Worm (Caenorhabditis elegans): ENCODE results near the gene T16G12.12.
"Not testable (repeated sequence)": the region's sequence is repeated elsewhere in the genome, so short reads cannot be mapped to it uniquely, and the experiment has no call there.

Gene T16G12.12

DNA sequence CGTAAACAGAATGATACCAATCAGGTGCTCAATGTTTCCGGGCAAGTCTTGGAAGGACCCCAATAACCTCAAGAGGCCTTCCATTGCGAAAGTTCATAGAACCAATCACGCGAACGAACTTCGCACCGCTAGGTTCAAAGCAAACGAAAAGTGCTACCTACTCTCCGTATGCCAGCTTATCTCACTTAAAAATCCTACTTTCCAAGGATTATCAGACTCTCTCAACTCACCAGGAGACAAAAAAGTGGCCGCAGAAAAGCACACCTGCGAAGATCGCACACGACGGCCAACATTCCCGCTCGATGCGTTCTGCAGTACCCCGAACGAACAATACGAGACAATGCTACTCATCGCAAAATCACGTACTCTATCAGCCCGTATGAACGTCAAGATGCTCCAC lies at the start of gene T16G12.12:
T16G12.12 (plus strand) TSS at position 301 of the 400 bp plus-strand sequence.
- not testable (repeated sequence) for TF ChIP-seq unc-62 (GFP tag; optimal IDR thresholded peaks at IDR 0.05)

DNA sequence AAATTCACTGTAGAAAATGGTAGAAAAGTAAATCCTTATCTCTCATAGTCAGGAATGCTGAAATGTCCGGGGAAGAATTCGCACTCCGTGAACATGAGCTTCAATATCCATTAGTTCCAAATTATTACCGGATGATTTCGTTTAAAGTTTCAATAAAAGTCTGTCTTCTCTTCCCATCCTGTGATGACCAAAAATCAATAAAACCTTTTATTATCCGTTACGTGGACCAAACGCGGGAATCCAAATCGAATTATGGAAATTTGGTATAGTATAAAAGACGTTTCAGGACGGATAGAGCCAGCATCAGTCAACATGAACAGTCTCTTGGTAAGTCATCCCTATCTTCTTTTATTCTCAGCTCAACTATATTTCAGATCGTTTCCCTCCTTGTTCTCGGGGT lies 49.2 kb upstream of the T16G12.12 start, which contains the start of gene C05B5.11:
C05B5.11 (plus strand) TSS at position 301 of the 400 bp plus-strand sequence.
- TF ChIP-seq unc-62 (GFP tag; optimal IDR thresholded peaks at IDR 0.05): no peak

DNA sequence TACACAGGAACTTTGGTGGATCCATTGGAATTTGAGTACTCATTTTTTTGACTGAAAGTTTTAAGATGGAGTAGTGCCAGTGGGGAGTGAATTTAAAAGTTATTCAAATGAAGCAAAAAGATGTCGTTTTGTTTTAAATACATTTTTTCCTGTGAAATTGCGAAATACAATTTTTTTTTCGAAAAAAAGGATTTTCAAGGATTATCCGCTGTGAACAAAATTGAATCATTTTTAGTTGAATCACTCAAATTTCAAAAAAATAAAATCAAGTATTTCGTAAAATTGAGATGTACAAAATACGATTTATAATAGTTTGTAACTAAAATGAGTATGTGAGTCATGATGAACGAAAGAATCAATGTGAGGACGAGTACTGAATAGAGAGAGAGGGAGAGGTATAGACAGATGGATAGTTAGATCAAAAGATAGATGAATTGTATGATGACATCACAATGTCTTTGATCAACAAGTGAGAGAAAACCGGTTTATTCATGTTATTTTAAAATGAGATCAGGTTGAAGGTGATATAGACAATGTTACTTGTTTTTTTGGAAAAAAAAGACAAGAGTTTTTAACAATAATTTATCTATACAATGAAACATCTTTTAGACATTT lies 46.6 kb upstream of the T16G12.12 start, which contains the start of gene C05B5.8:
C05B5.8 (minus strand) TSS at position 51 of the 615 bp plus-strand sequence.
- no peak for TF ChIP-seq unc-62 (GFP tag; optimal IDR thresholded peaks at IDR 0.05)

DNA sequence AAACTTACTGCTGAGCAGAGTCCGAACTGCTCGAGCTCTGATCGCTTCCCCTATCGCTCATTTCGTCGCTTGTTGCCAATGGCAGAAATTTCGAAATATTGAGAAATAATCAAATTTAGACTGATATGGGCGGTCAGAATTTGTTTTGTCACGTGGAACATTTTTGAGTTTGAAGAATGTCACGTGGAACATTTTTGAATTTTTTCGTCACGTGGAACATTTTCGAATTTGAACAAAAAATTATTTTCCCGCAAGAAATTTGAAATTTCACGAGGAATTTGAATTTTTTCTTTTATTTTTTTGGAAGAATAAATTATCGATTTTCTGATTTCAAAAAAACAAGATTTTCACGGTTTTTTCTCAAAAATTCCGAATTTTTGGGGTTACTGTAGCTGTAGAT lies 43.3 kb upstream of the T16G12.12 start, which contains the start of gene fbxa-155:
fbxa-155 (minus strand) TSS at position 101 of the 400 bp plus-strand sequence.
- TF ChIP-seq unc-62 (GFP tag; optimal IDR thresholded peaks at IDR 0.05): no peak

DNA sequence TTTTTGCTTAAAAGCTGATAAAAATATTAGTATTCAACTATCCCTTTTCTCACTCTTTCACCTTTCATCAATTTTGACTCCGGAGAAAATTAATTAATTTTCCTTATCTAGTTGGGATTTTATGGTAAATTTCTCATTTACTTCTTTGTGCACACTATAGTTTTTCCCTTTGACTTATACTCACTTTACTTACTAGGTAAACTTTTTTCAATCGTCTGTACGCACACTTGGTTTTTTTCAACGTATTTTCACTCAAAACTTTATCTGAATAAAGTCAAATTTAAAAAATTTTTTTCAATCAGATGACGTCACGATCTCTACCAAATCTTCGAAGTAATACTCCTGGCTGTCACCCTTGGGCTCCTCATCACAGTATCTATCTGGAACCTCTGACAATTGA lies 41.3 kb upstream of the T16G12.12 start, which contains the start of gene C05B5.16:
C05B5.16 (plus strand) TSS at position 301 of the 400 bp plus-strand sequence.
- no peak for TF ChIP-seq unc-62 (GFP tag; optimal IDR thresholded peaks at IDR 0.05)

DNA sequence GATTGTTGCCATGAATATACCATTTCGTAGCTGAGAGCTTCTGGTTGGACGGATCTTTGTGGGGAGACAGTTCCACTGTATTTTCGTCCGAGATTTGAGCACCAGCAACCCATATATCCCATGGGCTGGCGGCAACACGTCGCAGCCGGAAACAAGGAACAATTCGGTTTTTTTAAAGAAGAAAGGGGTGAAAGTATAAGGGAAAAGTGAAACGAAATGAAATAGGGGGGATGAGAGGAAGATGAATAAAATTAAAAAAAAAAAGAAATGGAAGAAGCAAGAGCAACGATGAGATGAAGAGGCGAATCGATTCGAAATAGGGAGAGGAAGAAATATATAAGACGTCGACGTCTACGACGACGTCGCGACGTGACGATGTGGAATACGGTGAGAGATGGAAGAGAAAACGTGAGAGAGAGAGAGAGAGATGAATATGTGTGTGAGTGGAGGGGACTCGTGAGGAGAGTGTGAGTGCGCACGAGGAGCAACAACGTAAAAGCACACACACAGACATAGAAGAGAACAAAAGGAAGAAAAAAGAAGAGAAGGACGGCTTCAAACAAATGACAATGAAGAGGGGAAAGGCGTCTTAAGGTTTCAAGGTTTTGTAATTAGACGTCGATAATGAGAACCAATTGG lies 36.9 kb upstream of the T16G12.12 start, which contains the start of gene rgs-1:
rgs-1 (minus strand) TSS at position 146 of the 639 bp plus-strand sequence.
- no peak for TF ChIP-seq unc-62 (GFP tag; optimal IDR thresholded peaks at IDR 0.05)

DNA sequence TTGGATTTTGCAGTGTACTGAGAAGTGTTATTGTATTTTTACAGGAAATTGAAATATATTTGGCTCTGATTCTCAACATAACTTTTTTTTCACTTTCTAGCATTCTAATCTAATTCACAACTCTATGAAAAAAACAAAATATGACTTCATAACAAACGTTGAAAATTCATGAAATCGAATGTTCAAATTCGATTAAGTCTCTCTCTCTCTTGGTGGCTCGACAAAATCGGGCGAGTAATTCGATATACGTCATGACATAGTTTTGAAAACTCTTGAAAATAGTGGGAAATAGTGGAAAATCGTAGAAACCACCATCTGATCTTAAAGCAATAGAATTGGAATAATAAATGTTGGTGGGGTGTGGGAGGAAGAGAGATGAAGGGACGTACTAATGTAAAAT lies 35.4 kb upstream of the T16G12.12 start:
- no peak for TF ChIP-seq unc-62 (GFP tag; optimal IDR thresholded peaks at IDR 0.05)

DNA sequence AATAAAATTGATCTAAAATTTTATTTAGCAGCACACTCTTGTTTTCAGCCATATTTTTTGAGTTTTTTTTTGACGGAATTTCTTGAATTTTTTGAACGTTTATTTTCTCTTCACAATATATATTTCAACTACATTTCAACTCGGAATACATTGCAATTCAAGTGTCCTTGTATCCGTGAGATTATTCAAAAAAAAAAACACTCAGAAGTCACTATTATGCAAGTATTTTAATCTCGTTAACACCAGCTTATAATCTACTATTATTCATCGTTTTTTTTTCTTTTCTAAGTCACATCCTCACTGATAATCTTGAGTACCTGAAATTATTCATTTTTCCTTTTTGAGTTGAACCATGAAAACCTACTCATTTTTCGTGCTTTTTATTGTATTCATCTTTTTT lies 30.0 kb upstream of the T16G12.12 start, which contains the start of gene ins-21:
ins-21 (plus strand) TSS at position 301 of the 400 bp plus-strand sequence.
- TF ChIP-seq unc-62 (GFP tag; optimal IDR thresholded peaks at IDR 0.05): no peak

DNA sequence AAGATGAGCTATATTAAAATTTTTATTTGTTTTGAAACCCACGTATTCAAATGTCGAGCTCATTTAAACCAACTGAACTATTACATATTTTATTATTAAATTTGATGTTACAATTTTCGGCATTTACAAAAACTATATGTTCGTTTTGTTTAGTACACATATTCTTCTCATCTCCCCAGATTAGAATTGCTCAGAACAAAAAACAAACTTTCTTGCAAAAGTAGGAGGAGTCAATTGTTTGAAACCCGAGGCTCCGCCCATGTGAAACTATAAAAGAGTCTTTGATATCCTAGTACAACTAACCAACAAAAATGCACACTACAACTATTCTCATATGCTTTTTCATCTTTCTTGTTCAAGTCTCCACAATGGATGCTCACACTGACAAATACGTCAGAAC lies 27.4 kb upstream of the T16G12.12 start, which contains the start of gene ins-22:
ins-22 (plus strand) TSS at position 301 of the 400 bp plus-strand sequence.
- TF ChIP-seq unc-62 (GFP tag; optimal IDR thresholded peaks at IDR 0.05): no peak

DNA sequence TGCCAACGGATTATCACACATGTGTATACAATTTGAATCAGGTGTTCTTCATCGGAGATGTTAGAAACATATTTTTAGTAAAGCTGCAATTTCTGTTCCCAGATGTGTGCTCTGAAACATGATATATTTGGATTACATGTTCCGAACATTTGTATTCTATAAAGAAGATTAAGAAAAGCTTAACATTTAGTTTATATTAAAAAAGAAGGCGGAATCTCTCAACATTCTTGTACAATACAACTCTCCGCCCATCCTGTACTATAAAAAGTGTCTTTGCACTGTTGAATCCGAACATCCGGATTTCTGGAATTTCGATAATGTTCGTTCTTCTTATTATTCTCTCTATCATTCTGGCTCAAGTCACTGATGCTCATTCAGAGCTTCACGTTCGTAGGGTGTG lies 25.5 kb upstream of the T16G12.12 start, which contains the start of gene ins-23:
ins-23 (plus strand) TSS at position 301 of the 400 bp plus-strand sequence.
- TF ChIP-seq unc-62 (GFP tag; optimal IDR thresholded peaks at IDR 0.05): no peak

DNA sequence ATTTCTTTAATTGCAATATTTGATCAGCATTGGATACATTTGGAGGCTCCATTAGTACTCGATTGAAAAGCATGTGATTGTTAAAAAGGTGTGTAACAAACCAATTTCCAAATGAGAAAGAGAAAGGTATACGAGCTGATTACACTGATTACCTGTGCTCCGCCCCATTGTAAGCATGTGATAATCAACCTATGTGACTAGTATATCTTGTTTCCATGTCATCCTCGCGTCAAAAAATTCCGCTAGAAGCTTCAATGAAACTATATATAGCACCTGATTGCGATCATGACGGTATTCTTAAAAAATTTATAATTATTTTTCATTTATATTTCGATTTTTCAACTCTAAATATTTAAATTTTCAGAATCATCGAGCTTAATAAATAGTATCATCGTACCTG lies 22.9 kb upstream of the T16G12.12 start, which contains the start of gene M04D8.4:
M04D8.4 (minus strand) TSS at position 101 of the 400 bp plus-strand sequence.
- no peak for TF ChIP-seq unc-62 (GFP tag; optimal IDR thresholded peaks at IDR 0.05)

DNA sequence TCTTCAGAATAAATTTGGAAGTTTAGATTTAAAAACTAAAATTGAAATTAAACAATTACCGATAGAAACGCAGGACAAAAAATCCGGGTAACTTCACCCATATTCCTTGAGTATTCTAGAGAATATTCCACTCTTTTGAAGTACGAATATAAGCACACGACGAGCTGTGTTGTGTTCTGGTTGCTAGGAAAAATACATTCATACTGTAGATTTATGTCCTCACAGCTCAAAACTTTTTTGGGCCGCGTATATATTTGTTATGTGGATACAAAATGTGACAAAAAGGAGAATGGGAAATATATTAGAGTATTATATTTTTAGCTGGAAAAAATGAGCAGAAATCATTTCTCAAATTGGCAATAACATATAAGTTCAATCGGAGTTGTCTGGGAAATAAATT lies 20.2 kb upstream of the T16G12.12 start, which contains the start of gene M04D8.5:
M04D8.5 (minus strand) TSS at position 101 of the 400 bp plus-strand sequence.
- TF ChIP-seq unc-62 (GFP tag; optimal IDR thresholded peaks at IDR 0.05): no peak

DNA sequence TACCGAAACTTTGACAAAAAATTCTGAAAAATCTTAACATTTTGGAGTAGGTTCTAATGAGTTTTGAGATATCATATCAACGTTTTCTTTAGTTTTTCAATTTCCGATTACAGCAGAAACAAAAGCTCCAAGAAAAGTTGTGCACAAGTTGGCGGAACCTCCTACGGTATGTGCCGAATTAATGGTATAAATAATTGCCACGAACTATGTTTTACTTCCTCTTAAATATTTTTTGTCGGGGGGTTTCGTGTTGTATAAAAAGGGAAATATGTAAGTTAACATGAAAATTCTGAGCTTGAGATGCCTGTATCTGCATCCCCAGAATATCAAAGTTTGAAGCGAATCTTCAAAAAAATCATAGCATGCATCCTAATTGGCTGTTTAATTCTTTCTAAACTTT lies 19.5 kb upstream of the T16G12.12 start, which contains the start of gene M04D8.8:
M04D8.8 (plus strand) TSS at position 301 of the 400 bp plus-strand sequence.
- TF ChIP-seq unc-62 (GFP tag; optimal IDR thresholded peaks at IDR 0.05): no peak

DNA sequence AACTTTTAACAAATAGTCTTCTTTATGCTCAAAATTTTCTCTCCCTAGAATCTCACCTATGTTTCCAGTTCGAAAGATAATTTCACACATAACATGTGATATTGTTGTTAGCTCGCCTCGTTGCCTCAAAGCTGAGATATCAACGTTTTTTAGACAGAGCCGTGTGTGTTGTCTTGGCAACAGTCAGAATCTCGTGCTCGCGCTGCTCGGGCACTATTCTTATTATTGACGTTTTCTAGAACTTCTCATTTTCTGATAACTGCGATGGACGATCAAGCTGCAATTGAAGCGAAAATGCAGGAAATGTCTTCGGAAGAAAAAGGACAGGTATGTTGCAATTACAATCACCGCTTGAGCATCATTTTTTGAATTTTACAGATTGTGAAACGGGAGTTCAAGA lies 17.6 kb upstream of the T16G12.12 start, which contains the start of gene xbx-3:
xbx-3 (plus strand) TSS at position 163 of the 400 bp plus-strand sequence.
- no peak for TF ChIP-seq unc-62 (GFP tag; optimal IDR thresholded peaks at IDR 0.05)

DNA sequence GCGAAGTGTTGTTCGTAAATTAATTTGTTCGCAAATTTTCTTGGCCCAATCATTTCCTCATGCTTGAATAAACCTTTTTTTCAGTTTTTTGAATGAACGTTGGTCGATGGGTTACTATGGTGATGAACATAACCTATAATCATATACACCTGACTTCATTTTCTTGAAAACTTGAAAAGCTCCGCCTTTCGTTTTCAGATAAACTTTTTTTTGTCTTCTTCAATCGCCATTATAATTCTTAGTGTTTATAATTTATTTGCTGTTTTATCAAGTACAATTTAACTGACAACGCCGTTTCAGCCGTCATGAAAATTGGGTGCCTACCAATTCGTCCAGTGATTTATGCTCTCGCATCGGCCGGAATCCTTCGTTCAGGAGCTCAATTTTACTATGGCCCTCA lies 16.3 kb upstream of the T16G12.12 start, which contains the start of gene M04D8.7:
M04D8.7 (plus strand) TSS at position 301 of the 400 bp plus-strand sequence.
- TF ChIP-seq unc-62 (GFP tag; optimal IDR thresholded peaks at IDR 0.05): no peak

DNA sequence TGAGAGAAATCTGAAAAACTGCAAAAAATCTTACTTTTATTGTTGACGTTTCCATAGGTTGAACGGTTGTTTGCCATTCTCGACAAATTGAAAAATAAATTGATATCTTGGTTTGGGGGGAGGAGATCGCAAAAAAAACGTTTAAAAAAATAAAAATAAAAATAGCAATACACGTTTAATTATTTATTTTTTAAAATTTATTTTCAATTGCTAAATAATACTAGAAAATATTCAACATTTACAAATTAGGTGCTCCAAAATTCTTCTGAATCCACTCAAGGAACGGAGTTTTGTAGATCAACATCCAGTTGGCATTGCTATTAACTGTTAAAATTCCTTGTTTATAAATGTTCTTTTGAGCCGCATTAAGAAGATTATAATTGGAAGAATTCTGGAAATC lies 13.4 kb upstream of the T16G12.12 start, which contains the start of gene T16G12.7:
T16G12.7 (minus strand) TSS at position 101 of the 400 bp plus-strand sequence.
- TF ChIP-seq unc-62 (GFP tag; optimal IDR thresholded peaks at IDR 0.05): no peak

All from whole organism, dauer.